Worm (Caenorhabditis elegans) whole organism, L1 larva: Measurements from ENCODE around the gene stt-3.

Experiments
- Y116A8C.19 ChIP-seq: sonication (generic microtip); optimal IDR thresholded peaks from 2 replicates; lab custom pipeline; 2016; ENCODE audit warnings: missing compliant biosample characterization, missing genetic modification characterization, borderline replicate concordance
- alr-1 ChIP-seq: fragments of 200-800 bp; sonication (Bioruptor generic); optimal IDR thresholded peaks from 2 replicates; lab custom pipeline; 2018; ENCODE audit warnings: borderline replicate concordance, mild to moderate bottlenecking, missing genetic modification characterization, missing compliant biosample characterization
- aly-2 ChIP-seq: fragments of 150-350 bp; optimal IDR thresholded peaks from 2 replicates; lab custom pipeline; 2014; ENCODE audit warnings: missing biosample characterization, missing genetic modification characterization
- ama-1 ChIP-seq: fragments of 150-350 bp; optimal IDR thresholded peaks from 2 replicates; lab custom pipeline; 2014
- ceh-63 ChIP-seq: fragments of 200-800 bp; sonication (Bioruptor generic); optimal IDR thresholded peaks from 2 replicates; lab custom pipeline; 2018; ENCODE audit warnings: mild to moderate bottlenecking, missing genetic modification characterization, missing compliant biosample characterization
- ceh-82 ChIP-seq, 3 experiments: fragments of 150-350 bp in 1 of 3; sonication (generic microtip) in 2 of 3; optimal IDR thresholded peaks; 2 replicates each; lab custom pipeline; 2014 to 2017; ENCODE audit warnings: missing biosample characterization in 3 of 3, missing genetic modification characterization in 3 of 3
- dpl-1 ChIP-seq, 3 experiments: fragments of 150-350 bp in 2 of 3; sonication (generic microtip) in 1 of 3; optimal IDR thresholded peaks; 2 replicates each; lab custom pipeline; 2014 to 2017; ENCODE audit warnings: missing biosample characterization in 3 of 3, missing genetic modification characterization in 3 of 3, missing genetic modification reagents in 3 of 3
- dsc-1 ChIP-seq: sonication (generic microtip); optimal IDR thresholded peaks from 2 replicates; lab custom pipeline; 2016; ENCODE audit warnings: mild to moderate bottlenecking, missing genetic modification characterization, missing compliant biosample characterization
- efl-1 ChIP-seq, 4 experiments: fragments of 150-350 bp; optimal IDR thresholded peaks in 3 of 4; peaks in 1 of 4; 1 replicate in 1 of 4; 2 replicates in 3 of 4; lab custom pipeline; 2014; ENCODE audit warnings: missing biosample characterization in 2 of 4, missing genetic modification characterization in 2 of 4, missing genetic modification reagents in 2 of 4
- efl-3 ChIP-seq: fragments of 200-800 bp; sonication (Bioruptor generic); optimal IDR thresholded peaks from 2 replicates; lab custom pipeline; 2018; ENCODE audit warnings: mild to moderate bottlenecking, missing genetic modification characterization, missing compliant biosample characterization
- egl-13 ChIP-seq: sonication (generic microtip); optimal IDR thresholded peaks from 2 replicates; lab custom pipeline; 2016; ENCODE audit warnings: missing genotype, missing genetic modification reagents, missing genetic modification characterization, missing compliant biosample characterization
- ets-5 ChIP-seq: fragments of 200-800 bp; sonication (Bioruptor generic); IDR thresholded peaks from 2 replicates; pipeline ENCODE4 v1.3.6; 2022; ENCODE audit warnings: missing genetic modification characterization, missing compliant biosample characterization
- fkh-10 ChIP-seq: sonication (generic microtip); optimal IDR thresholded peaks from 2 replicates; lab custom pipeline; 2017; ENCODE audit warnings: missing biosample characterization, missing genetic modification reagents, missing genetic modification characterization
- fkh-8 ChIP-seq: sonication (generic microtip); optimal IDR thresholded peaks from 2 replicates; lab custom pipeline; 2016; ENCODE audit warnings: mild to moderate bottlenecking, missing genetic modification characterization, missing compliant biosample characterization
- grh-1 ChIP-seq: fragments of 200-800 bp; sonication (Bioruptor generic); IDR thresholded peaks from 2 replicates; pipeline ENCODE4 v1.3.6; 2022; ENCODE audit warnings: missing genetic modification reagents, missing genetic modification characterization, missing compliant biosample characterization
- hlh-4 ChIP-seq: sonication (generic microtip); optimal IDR thresholded peaks from 2 replicates; lab custom pipeline; 2016; ENCODE audit warnings: mild to moderate bottlenecking, missing genetic modification characterization, missing compliant biosample characterization
- hpl-2 ChIP-seq: fragments of 150-350 bp; optimal IDR thresholded peaks from 2 replicates; lab custom pipeline; 2014; ENCODE audit warnings: missing biosample characterization, missing genetic modification reagents, missing genetic modification characterization
- irx-1 ChIP-seq: sonication (generic microtip); optimal IDR thresholded peaks from 2 replicates; lab custom pipeline; 2016; ENCODE audit warnings: missing genetic modification characterization, missing compliant biosample characterization
- lin-15B ChIP-seq: fragments of 150-350 bp; sonication (generic microtip); optimal IDR thresholded peaks from 3 replicates; lab custom pipeline; 2014; ENCODE audit warnings: missing biosample characterization, missing genetic modification characterization
- lin-35 ChIP-seq, 2 experiments: fragments of 150-350 bp; optimal IDR thresholded peaks; 2 replicates each; lab custom pipeline; 2014; ENCODE audit warnings: missing biosample characterization in 2 of 2, missing genetic modification characterization in 2 of 2, missing genetic modification reagents in 2 of 2
- lir-3 ChIP-seq: sonication (generic microtip); optimal IDR thresholded peaks from 2 replicates; lab custom pipeline; 2016; ENCODE audit warnings: mild to moderate bottlenecking, missing genetic modification characterization, moderate library complexity, missing compliant biosample characterization; ENCODE audit not compliant: poor library complexity
- lsy-2 ChIP-seq, 2 experiments: fragments of 150-350 bp; optimal IDR thresholded peaks; 2 replicates each; lab custom pipeline; 2014; ENCODE audit warnings: missing biosample characterization in 2 of 2, missing genetic modification characterization in 2 of 2
- mdl-1 ChIP-seq, 2 experiments: fragments of 150-350 bp; optimal IDR thresholded peaks; 2 replicates each; lab custom pipeline; 2014 to 2017; ENCODE audit warnings: missing biosample characterization in 2 of 2, missing genetic modification characterization in 2 of 2, inconsistent platforms in 1 of 2
- mef-2 ChIP-seq: fragments of 150-350 bp; optimal IDR thresholded peaks from 2 replicates; lab custom pipeline; 2014; ENCODE audit warnings: missing biosample characterization, missing genetic modification characterization
- mep-1 ChIP-seq: fragments of 150-350 bp; optimal IDR thresholded peaks from 2 replicates; lab custom pipeline; 2014; ENCODE audit warnings: missing biosample characterization, missing genetic modification characterization
- nhr-12 ChIP-seq: sonication (generic microtip); optimal IDR thresholded peaks from 2 replicates; lab custom pipeline; 2017; ENCODE audit warnings: missing biosample characterization, missing genetic modification characterization
- nhr-19 ChIP-seq: fragments of 200-800 bp; sonication (Bioruptor generic); conservative IDR thresholded peaks from 2 replicates; pipeline ENCODE4 v1.3.6; 2022; ENCODE audit warnings: missing genetic modification characterization, missing compliant biosample characterization
- nhr-237 ChIP-seq: fragments of 150-350 bp; optimal IDR thresholded peaks from 2 replicates; lab custom pipeline; 2014; ENCODE audit warnings: missing biosample characterization, missing genetic modification characterization
- nhr-28 ChIP-seq: fragments of 150-350 bp; optimal IDR thresholded peaks from 2 replicates; lab custom pipeline; 2014; ENCODE audit warnings: missing biosample characterization, missing genetic modification characterization
- nhr-76 ChIP-seq: sonication (generic microtip); optimal IDR thresholded peaks from 2 replicates; lab custom pipeline; 2017; ENCODE audit warnings: missing biosample characterization, missing genetic modification characterization
- nhr-85 ChIP-seq: sonication (generic microtip); peaks from one replicate; lab custom pipeline; 2016; ENCODE audit warnings: missing genetic modification characterization, inconsistent platforms, missing compliant biosample characterization
- nhr-90 ChIP-seq: sonication (generic microtip); optimal IDR thresholded peaks from 2 replicates; lab custom pipeline; 2016; ENCODE audit warnings: mild to moderate bottlenecking, missing genetic modification characterization, missing compliant biosample characterization; ENCODE audit not compliant: poor library complexity
- pax-3 ChIP-seq: fragments of 200-800 bp; sonication (Bioruptor generic); optimal IDR thresholded peaks from 2 replicates; lab custom pipeline; 2018; ENCODE audit warnings: mild to moderate bottlenecking, missing genetic modification characterization, moderate library complexity, missing compliant biosample characterization
- rnt-1 ChIP-seq: sonication (generic microtip); optimal IDR thresholded peaks from 2 replicates; lab custom pipeline; 2016; ENCODE audit warnings: mild to moderate bottlenecking, missing genetic modification characterization, moderate library complexity, missing compliant biosample characterization
- skn-1 ChIP-seq: fragments of 150-350 bp; optimal IDR thresholded peaks from 2 replicates; lab custom pipeline; 2014; ENCODE audit warnings: missing biosample characterization, missing genetic modification characterization
- sox-4 ChIP-seq: sonication (generic microtip); optimal IDR thresholded peaks from 2 replicates; lab custom pipeline; 2016; ENCODE audit warnings: missing genetic modification characterization, missing compliant biosample characterization
- sptf-1 ChIP-seq: fragments of 150-350 bp; optimal IDR thresholded peaks from 2 replicates; lab custom pipeline; 2014; ENCODE audit warnings: missing biosample characterization, missing genetic modification characterization
- sup-37 ChIP-seq: fragments of 200-800 bp; sonication (Bioruptor generic); optimal IDR thresholded peaks from 2 replicates; lab custom pipeline; 2018; ENCODE audit warnings: mild to moderate bottlenecking, missing genetic modification characterization, missing compliant biosample characterization
- tbx-2 ChIP-seq: sonication (generic microtip); optimal IDR thresholded peaks from 2 replicates; lab custom pipeline; 2016; ENCODE audit warnings: missing genetic modification characterization, missing compliant biosample characterization
- xbp-1 ChIP-seq: sonication (generic microtip); optimal IDR thresholded peaks from 2 replicates; lab custom pipeline; 2016; ENCODE audit warnings: missing genetic modification characterization, missing compliant biosample characterization
- zag-1 ChIP-seq: fragments of 150-350 bp; optimal IDR thresholded peaks from 2 replicates; lab custom pipeline; 2014; ENCODE audit warnings: missing biosample characterization, missing genetic modification characterization
- ztf-4 ChIP-seq: fragments of 150-350 bp; optimal IDR thresholded peaks from 2 replicates; lab custom pipeline; 2014; ENCODE audit warnings: missing biosample characterization, missing genetic modification characterization

stt-3 gene

ce11 chrIII:6248064-6248687 lies at the start of gene stt-3, which contains the start of gene gen-1:
Gene stt-3, plus strand, starts transcription at chrIII:6248637.
Gene gen-1, minus strand, starts transcription at chrIII:6248158.
- TF ChIP-seq xbp-1 (tag; lab: Kevin White, UChicago) = peak; percentile 2
- TF ChIP-seq tbx-2 (tag; lab: Kevin White, UChicago) = no peak
- no peak for TF ChIP-seq nhr-85 (tag; lab: Kevin White, UChicago)
- TF ChIP-seq ceh-63 = no peak
- TF ChIP-seq sup-37 (GFP tag; lab: Kevin White, UChicago) = no peak
- no peak for TF ChIP-seq rnt-1 (tag; lab: Kevin White, UChicago)
- no peak for TF ChIP-seq zag-1 (tag; lab: Kevin White, UChicago)
- no peak for TF ChIP-seq ets-5 (GFP tag; lab: Robert Waterston, UW)
- TF ChIP-seq nhr-90 = no peak
- peak; percentile 2 to 65 for TF ChIP-seq lin-35 (GFP tag; optimal IDR thresholded peaks at IDR 0.05; lab: Kevin White, UChicago)
- TF ChIP-seq lin-15B (tag; lab: Kevin White, UChicago) = peak; percentile 1
- TF ChIP-seq alr-1 (tag; lab: Kevin White, UChicago) = no peak
- peak; percentile 46 to 50 for TF ChIP-seq efl-1 (optimal IDR thresholded peaks at IDR 0.05; lab: Kevin White, UChicago)
- peak; percentile 21 to 90 for TF ChIP-seq efl-1 (GFP tag; optimal IDR thresholded peaks at IDR 0.05 in 1 of 2; lab: Kevin White, UChicago)
- TF ChIP-seq nhr-237 (tag; lab: Kevin White, UChicago) = no peak
- peak in 2 of 3 experiments; percentile 42 to 56 for TF ChIP-seq dpl-1 (GFP tag; optimal IDR thresholded peaks at IDR 0.05; lab: Kevin White, UChicago)
- no peak for TF ChIP-seq efl-3
- TF ChIP-seq lsy-2 (tag; optimal IDR thresholded peaks at IDR 0.05; lab: Kevin White, UChicago) = peak in 1 of 2 experiments; percentile 48
- no peak for TF ChIP-seq grh-1 (GFP tag; lab: Robert Waterston, UW)
- TF ChIP-seq fkh-10 = no peak

DNA sequence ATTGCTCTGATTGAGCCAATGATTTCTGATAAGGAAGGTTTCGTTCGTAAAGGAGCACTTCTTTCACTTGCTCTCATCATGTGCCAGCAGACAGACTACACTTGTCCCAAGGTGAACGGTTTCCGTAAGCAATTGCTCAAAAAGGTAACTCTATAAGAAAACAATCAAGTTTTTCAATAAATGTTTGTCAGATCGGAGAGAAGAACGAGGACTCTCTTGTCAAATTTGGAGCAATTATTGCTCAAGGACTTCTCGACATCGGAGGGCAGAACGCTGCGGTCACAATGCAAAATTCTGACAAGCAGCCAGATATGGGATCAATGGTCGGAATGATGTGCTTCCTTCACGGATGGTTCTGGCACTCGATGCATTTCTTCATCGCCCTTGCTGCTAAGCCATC lies 47.1 kb upstream of the stt-3 start:
- TF ChIP-seq mdl-1 (tag; optimal IDR thresholded peaks at IDR 0.05; lab: Kevin White, UChicago) (no peak), ets-5 (GFP tag; lab: Robert Waterston, UW) (no peak), hpl-2 (GFP tag; lab: Kevin White, UChicago) (no peak), sup-37 (GFP tag; lab: Kevin White, UChicago) (no peak), nhr-28 (no peak), ztf-4 (tag; lab: Kevin White, UChicago) (no peak), pax-3 (tag; lab: Kevin White, UChicago) (no peak), egl-13 (tag; lab: Kevin White, UChicago) (no peak), nhr-76 (no peak), ama-1 (no peak), nhr-85 (tag; lab: Kevin White, UChicago) (no peak), mef-2 (tag; lab: Kevin White, UChicago) (no peak)

ce11 chrIII:6202440-6202839 lies 46.0 kb upstream of the stt-3 start:
- TF ChIP-seq ama-1 (no peak), nhr-19 (GFP tag; lab: Robert Waterston, UW) (no peak), aly-2 (peak; percentile 12), efl-1 (optimal IDR thresholded peaks at IDR 0.05; lab: Kevin White, UChicago) (no peak), efl-1 (GFP tag; optimal IDR thresholded peaks at IDR 0.05 in 1 of 2; lab: Kevin White, UChicago) (peak in 1 of 2 experiments; percentile 38), hlh-4 (tag; lab: Kevin White, UChicago) (no peak)
- TF ChIP-seq, all 84 proteins: peak for 2

DNA sequence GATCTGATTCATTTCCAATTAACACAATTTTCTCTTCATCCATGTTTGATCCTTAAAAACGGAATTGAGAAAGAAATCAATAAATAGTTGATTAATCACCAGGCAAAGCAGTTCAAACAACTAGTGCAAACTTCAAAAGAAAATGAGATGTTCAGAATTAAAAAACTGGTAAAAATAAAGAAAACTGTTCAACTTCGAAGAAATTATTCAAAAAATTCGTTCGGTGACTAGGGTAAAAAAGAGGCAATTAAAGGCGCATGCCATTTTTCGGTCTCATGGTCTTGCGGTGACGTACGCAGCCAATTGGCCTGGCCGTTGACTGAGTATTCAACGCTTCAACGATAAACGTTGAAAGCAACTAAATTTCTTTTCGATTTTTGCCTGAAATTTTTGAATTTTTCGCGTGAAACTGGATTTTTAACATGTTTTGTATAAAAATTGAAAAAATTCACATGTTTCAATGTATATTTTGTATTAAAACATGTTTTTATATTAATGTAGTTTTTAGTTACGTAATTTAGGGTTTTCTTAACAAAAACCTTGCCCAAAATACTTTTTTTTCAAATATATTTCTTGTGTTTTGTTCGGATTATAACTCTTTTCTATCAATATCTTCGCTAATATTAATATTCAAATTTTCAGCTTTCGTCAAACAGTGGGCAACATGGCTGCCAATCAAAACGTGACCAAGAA lies 42.1 kb upstream of the stt-3 start, which contains the start of the genes sna-3 and rps-3:
Gene sna-3 (minus strand): TSS at position 51 of the 693 bp plus-strand sequence.
Gene rps-3 (plus strand): TSS at position 643 of the 693 bp plus-strand sequence.
- TF ChIP-seq ama-1 = no peak
- no peak for TF ChIP-seq fkh-10
- no peak for TF ChIP-seq Y116A8C.19 (tag; lab: Kevin White, UChicago)
- TF ChIP-seq nhr-12 (tag; lab: Kevin White, UChicago) = no peak
- no peak for TF ChIP-seq sox-4 (tag; lab: Kevin White, UChicago)
- no peak for TF ChIP-seq nhr-76
- peak in 1 of 2 experiments; percentile 69 for TF ChIP-seq mdl-1 (tag; optimal IDR thresholded peaks at IDR 0.05; lab: Kevin White, UChicago)
- TF ChIP-seq mep-1 (tag; lab: Kevin White, UChicago) = peak; percentile 83
- TF ChIP-seq sptf-1 (tag; lab: Kevin White, UChicago) = no peak
- peak; percentile 11 for TF ChIP-seq nhr-237 (tag; lab: Kevin White, UChicago)
- TF ChIP-seq dsc-1 (tag; lab: Kevin White, UChicago) = peak; percentile 44
- peak; percentile 60 to 80 (median 61) for TF ChIP-seq ceh-82 (tag; optimal IDR thresholded peaks at IDR 0.05; lab: Kevin White, UChicago)
- TF ChIP-seq fkh-8 = peak; percentile 66
- peak; percentile 82 to 88 for TF ChIP-seq efl-1 (optimal IDR thresholded peaks at IDR 0.05; lab: Kevin White, UChicago)
- peak; percentile 73 to 96 for TF ChIP-seq efl-1 (GFP tag; optimal IDR thresholded peaks at IDR 0.05 in 1 of 2; lab: Kevin White, UChicago)
- peak; percentile 63 for TF ChIP-seq tbx-2 (tag; lab: Kevin White, UChicago)
- TF ChIP-seq ztf-4 (tag; lab: Kevin White, UChicago) = peak; percentile 7
- TF ChIP-seq ceh-63 = no peak
- TF ChIP-seq egl-13 (tag; lab: Kevin White, UChicago) = no peak
- TF ChIP-seq skn-1 = peak; percentile 76
- TF ChIP-seq lsy-2 (tag; optimal IDR thresholded peaks at IDR 0.05; lab: Kevin White, UChicago) = peak; percentile 84 to 93
- TF ChIP-seq lir-3 (tag; lab: Kevin White, UChicago) = peak; percentile 25
- peak; percentile 40 for TF ChIP-seq irx-1
